Fruit fly (Drosophila melanogaster) whole organism, embryonic: ENCODE measurements around the gene CG14618.

Source experiments
- Abd-B ChIP-seq: fragments of 200-800 bp; sonication (Bioruptor generic); optimal IDR thresholded peaks from 2 replicates; lab custom pipeline; 2018; ENCODE audit warnings: missing biosample characterization, mild to moderate bottlenecking, missing genetic modification characterization, moderate library complexity
- B-H1 ChIP-seq: fragments of 200-800 bp; sonication (Bioruptor generic); IDR thresholded peaks from 3 replicates; pipeline ENCODE4 v1.3.6; 2022; ENCODE audit warnings: missing biosample characterization, missing genetic modification characterization
- Blimp-1 ChIP-seq: fragments of 200-800 bp; sonication (Bioruptor generic); optimal IDR thresholded peaks from 3 replicates; lab custom pipeline; 2018; ENCODE audit warnings: missing biosample characterization, missing genetic modification characterization, mild to moderate bottlenecking, moderate library complexity, missing genetic modification reagents
- CG10274 ChIP-seq: fragments of 200-800 bp; sonication (Bioruptor generic); optimal IDR thresholded peaks from 3 replicates; lab custom pipeline; 2017; ENCODE audit warnings: missing biosample characterization, mild to moderate bottlenecking, missing genetic modification characterization
- CG10565 ChIP-seq: fragments of 200-800 bp; sonication (Bioruptor generic); optimal IDR thresholded peaks from 3 replicates; lab custom pipeline; 2016; ENCODE audit warnings: missing biosample characterization, mild to moderate bottlenecking, missing genetic modification characterization
- CG11398 ChIP-seq: fragments of 200-800 bp; sonication (Bioruptor generic); optimal IDR thresholded peaks from 2 replicates; lab custom pipeline; 2016; ENCODE audit warnings: missing biosample characterization, missing genetic modification characterization
- CG16863 ChIP-seq: fragments of 200-800 bp; sonication (Bioruptor generic); optimal IDR thresholded peaks from 3 replicates; lab custom pipeline; 2016; ENCODE audit warnings: missing biosample characterization, missing genetic modification characterization
- CG18764 ChIP-seq: fragments of 200-800 bp; sonication (Bioruptor generic); optimal IDR thresholded peaks from 3 replicates; lab custom pipeline; 2016; ENCODE audit warnings: missing biosample characterization, missing genetic modification characterization
- CG2116 ChIP-seq: fragments of 200-800 bp; sonication (Bioruptor generic); optimal IDR thresholded peaks from 3 replicates; lab custom pipeline; 2018; ENCODE audit warnings: missing biosample characterization, mild to moderate bottlenecking, missing genetic modification characterization
- CG2199 ChIP-seq: fragments of 200-800 bp; sonication (Bioruptor generic); IDR thresholded peaks from 3 replicates; pipeline ENCODE4 v1.3.6; 2022; ENCODE audit warnings: missing biosample characterization, missing genetic modification characterization
- CG32767 ChIP-seq: fragments of 200-800 bp; sonication (Bioruptor generic); IDR thresholded peaks from 2 replicates; pipeline ENCODE4 v1.3.6; 2022; ENCODE audit warnings: missing biosample characterization, missing genetic modification characterization
- CG4854 ChIP-seq: fragments of 200-800 bp; sonication (Bioruptor generic); optimal IDR thresholded peaks from 2 replicates; lab custom pipeline; 2016; ENCODE audit warnings: missing biosample characterization, missing genetic modification characterization, inconsistent platforms
- CG6175 ChIP-seq: fragments of 200-800 bp; sonication (Bioruptor generic); IDR thresholded peaks from 3 replicates; pipeline ENCODE4 v1.3.6; 2022; ENCODE audit warnings: missing biosample characterization, missing genetic modification characterization
- CG6272 ChIP-seq: fragments of 200-800 bp; sonication (Bioruptor generic); IDR thresholded peaks from 2 replicates; pipeline ENCODE4 v1.3.6; 2022; ENCODE audit warnings: missing biosample characterization, missing genetic modification characterization
- CG7357 ChIP-seq: fragments of 200-800 bp; sonication (Bioruptor generic); IDR thresholded peaks from 3 replicates; pipeline ENCODE4 v1.3.6; 2022; ENCODE audit warnings: missing biosample characterization, missing genetic modification characterization
- CG7963 ChIP-seq: fragments of 200-800 bp; sonication (Bioruptor generic); IDR thresholded peaks from 3 replicates; pipeline ENCODE4 v1.3.6; 2022; ENCODE audit warnings: missing biosample characterization, missing genetic modification characterization; ENCODE audit not compliant: partially characterized antibody
- CG9932 ChIP-seq: fragments of 200-800 bp; sonication (Bioruptor generic); IDR thresholded peaks from 2 replicates; pipeline ENCODE4 v1.3.6; 2022; ENCODE audit warnings: missing biosample characterization, missing genetic modification characterization
- CTCF ChIP-seq: fragments of 200-800 bp; sonication (Bioruptor generic); optimal IDR thresholded peaks from 2 replicates; lab custom pipeline; 2017; ENCODE audit warnings: missing biosample characterization, mild to moderate bottlenecking, missing genetic modification characterization, moderate library complexity
- Dbx ChIP-seq: fragments of 200-800 bp; sonication (Bioruptor generic); IDR thresholded peaks from 3 replicates; pipeline ENCODE4 v1.3.6; 2022; ENCODE audit warnings: missing biosample characterization, missing genetic modification characterization
- Dll ChIP-seq: fragments of 200-800 bp; sonication (Bioruptor generic); IDR thresholded peaks from 4 replicates; pipeline ENCODE4 v1.3.6; 2022; ENCODE audit warnings: missing biosample characterization, missing genetic modification characterization; ENCODE audit not compliant: partially characterized antibody
- Fer1 ChIP-seq: fragments of 200-800 bp; sonication (Bioruptor generic); optimal IDR thresholded peaks from 2 replicates; lab custom pipeline; 2017; ENCODE audit warnings: missing biosample characterization, mild to moderate bottlenecking, missing genetic modification characterization
- H2.0 ChIP-seq: fragments of 200-800 bp; sonication (Bioruptor generic); IDR thresholded peaks from 2 replicates; pipeline ENCODE4 v1.3.6; 2022; ENCODE audit warnings: missing biosample characterization, missing genetic modification characterization
- HLH54F ChIP-seq: fragments of 200-800 bp; sonication (Bioruptor generic); optimal IDR thresholded peaks from 3 replicates; lab custom pipeline; 2016; ENCODE audit warnings: missing biosample characterization, missing genetic modification characterization
- Hey ChIP-seq: fragments of 200-800 bp; sonication (Bioruptor generic); optimal IDR thresholded peaks from 3 replicates; lab custom pipeline; 2018; ENCODE audit warnings: missing biosample characterization, mild to moderate bottlenecking, missing genetic modification characterization
- Kr ChIP-seq: fragments of 200-800 bp; sonication (Bioruptor generic); optimal IDR thresholded peaks from 2 replicates; lab custom pipeline; 2017; ENCODE audit warnings: missing biosample characterization, mild to moderate bottlenecking, missing genetic modification characterization
- Mes4 ChIP-seq: fragments of 200-800 bp; sonication (Bioruptor generic); optimal IDR thresholded peaks from 2 replicates; lab custom pipeline; 2016; ENCODE audit warnings: missing biosample characterization, missing genetic modification characterization
- Ptx1 ChIP-seq: fragments of 200-800 bp; sonication (Bioruptor generic); IDR thresholded peaks from 2 replicates; pipeline ENCODE4 v1.3.6; 2022; ENCODE audit warnings: missing biosample characterization, missing genetic modification characterization
- Stat92E ChIP-seq, 3 experiments: fragments of >200 bp in 2 of 3; fragments of 200-800 bp in 1 of 3; sonication (Bioruptor generic) in 1 of 3; optimal IDR thresholded peaks; 2 replicates each; lab custom pipeline; 2017 to 2019; ENCODE audit warnings: missing biosample characterization in 3 of 3, missing genetic modification characterization in 3 of 3, mild to moderate bottlenecking in 1 of 3, moderate library complexity in 1 of 3
- Vsx1 ChIP-seq: fragments of 200-800 bp; sonication (Bioruptor generic); optimal IDR thresholded peaks from 2 replicates; lab custom pipeline; 2017; ENCODE audit warnings: missing biosample characterization, mild to moderate bottlenecking, missing genetic modification characterization, missing genetic modification reagents
- Xrp1 ChIP-seq: fragments of 200-800 bp; sonication (Bioruptor generic); IDR thresholded peaks from 2 replicates; pipeline ENCODE4 v1.3.6; 2022; ENCODE audit warnings: missing biosample characterization, missing genetic modification characterization
- ato ChIP-seq: fragments of 200-800 bp; sonication (Bioruptor generic); IDR thresholded peaks from 2 replicates; pipeline ENCODE4 v1.3.6; 2022; ENCODE audit warnings: missing biosample characterization, missing genetic modification characterization; ENCODE audit not compliant: partially characterized antibody
- az2 ChIP-seq: fragments of 200-800 bp; sonication (Bioruptor generic); optimal IDR thresholded peaks from 3 replicates; lab custom pipeline; 2016; ENCODE audit warnings: missing biosample characterization, missing genetic modification characterization
- dan ChIP-seq: fragments of 200-800 bp; sonication (Bioruptor generic); IDR thresholded peaks from 2 replicates; pipeline ENCODE4 v1.3.6; 2022; ENCODE audit warnings: missing biosample characterization, missing genetic modification characterization
- dpn ChIP-seq, 2 experiments: fragments of 200-800 bp; sonication (Bioruptor generic); optimal IDR thresholded peaks; 3 replicates each; lab custom pipeline; 2016; ENCODE audit warnings: missing biosample characterization in 2 of 2, missing genetic modification characterization in 2 of 2
- emc ChIP-seq: fragments of 200-800 bp; sonication (Bioruptor generic); optimal IDR thresholded peaks from 2 replicates; lab custom pipeline; 2016; ENCODE audit warnings: missing biosample characterization, missing genetic modification characterization
- eve ChIP-seq, 2 experiments: fragments of >200 bp; optimal IDR thresholded peaks; 2 replicates each; lab custom pipeline; 2017; ENCODE audit warnings: missing biosample characterization in 2 of 2, missing genetic modification characterization in 2 of 2
- fd96Cb ChIP-seq: fragments of 200-800 bp; sonication (Bioruptor generic); optimal IDR thresholded peaks from 2 replicates; lab custom pipeline; 2018; ENCODE audit warnings: missing biosample characterization, mild to moderate bottlenecking, missing genetic modification characterization, moderate library complexity
- kay ChIP-seq: fragments of 200-800 bp; sonication (Bioruptor generic); optimal IDR thresholded peaks from 2 replicates; lab custom pipeline; 2016; ENCODE audit warnings: missing biosample characterization, missing genetic modification characterization
- kni ChIP-seq: fragments of 200-800 bp; sonication (Bioruptor generic); optimal IDR thresholded peaks from 3 replicates; lab custom pipeline; 2017; ENCODE audit warnings: mild to moderate bottlenecking, missing biosample characterization, missing genetic modification reagents, missing genetic modification characterization
- lov ChIP-seq, 2 experiments: fragments of 200-800 bp in 1 of 2; fragments of >200 bp in 1 of 2; sonication (Bioruptor generic) in 1 of 2; IDR thresholded peaks in 1 of 2; optimal IDR thresholded peaks in 1 of 2; 2 replicates in 1 of 2; 3 replicates in 1 of 2; pipeline versions ENCODE4 v1.3.6 to Lab custom; 2017 to 2022; ENCODE audit warnings: missing biosample characterization in 1 of 2, missing genetic modification characterization in 1 of 2
- psq ChIP-seq: fragments of 200-800 bp; sonication (Bioruptor generic); optimal IDR thresholded peaks from 2 replicates; lab custom pipeline; 2017; ENCODE audit warnings: missing biosample characterization, missing genetic modification characterization
- sima ChIP-seq: fragments of 200-800 bp; sonication (Bioruptor generic); optimal IDR thresholded peaks from 2 replicates; lab custom pipeline; 2016; ENCODE audit warnings: missing biosample characterization, missing genetic modification characterization
- slou ChIP-seq: fragments of 200-800 bp; sonication (Bioruptor generic); optimal IDR thresholded peaks from 3 replicates; lab custom pipeline; 2016; ENCODE audit warnings: missing biosample characterization, missing genetic modification characterization
- sr ChIP-seq: fragments of 200-800 bp; sonication (Bioruptor generic); IDR thresholded peaks from 3 replicates; pipeline ENCODE4 v1.3.6; 2022; ENCODE audit warnings: missing biosample characterization, missing genetic modification characterization
- tin ChIP-seq: fragments of 200-800 bp; sonication (Bioruptor generic); optimal IDR thresholded peaks from 3 replicates; lab custom pipeline; 2016; ENCODE audit warnings: missing biosample characterization, missing genetic modification characterization
- vnd ChIP-seq: fragments of 200-800 bp; sonication (Bioruptor generic); IDR thresholded peaks from 3 replicates; pipeline ENCODE4 v1.3.6; 2022; ENCODE audit warnings: missing biosample characterization, missing genetic modification characterization; ENCODE audit not compliant: partially characterized antibody
- wor ChIP-seq: fragments of 200-800 bp; sonication (Bioruptor generic); IDR thresholded peaks from 2 replicates; pipeline ENCODE4 v1.3.6; 2022; ENCODE audit warnings: missing biosample characterization, missing genetic modification characterization
- zf30C ChIP-seq: fragments of 200-800 bp; sonication (Bioruptor generic); optimal IDR thresholded peaks from 3 replicates; lab custom pipeline; 2018; ENCODE audit warnings: missing biosample characterization, mild to moderate bottlenecking, missing genetic modification characterization
- zfh1 ChIP-seq: fragments of 200-800 bp; sonication (Bioruptor generic); IDR thresholded peaks from 3 replicates; pipeline ENCODE4 v1.3.6; 2022; ENCODE audit warnings: missing biosample characterization, missing genetic modification characterization

CG14618 gene

DNA sequence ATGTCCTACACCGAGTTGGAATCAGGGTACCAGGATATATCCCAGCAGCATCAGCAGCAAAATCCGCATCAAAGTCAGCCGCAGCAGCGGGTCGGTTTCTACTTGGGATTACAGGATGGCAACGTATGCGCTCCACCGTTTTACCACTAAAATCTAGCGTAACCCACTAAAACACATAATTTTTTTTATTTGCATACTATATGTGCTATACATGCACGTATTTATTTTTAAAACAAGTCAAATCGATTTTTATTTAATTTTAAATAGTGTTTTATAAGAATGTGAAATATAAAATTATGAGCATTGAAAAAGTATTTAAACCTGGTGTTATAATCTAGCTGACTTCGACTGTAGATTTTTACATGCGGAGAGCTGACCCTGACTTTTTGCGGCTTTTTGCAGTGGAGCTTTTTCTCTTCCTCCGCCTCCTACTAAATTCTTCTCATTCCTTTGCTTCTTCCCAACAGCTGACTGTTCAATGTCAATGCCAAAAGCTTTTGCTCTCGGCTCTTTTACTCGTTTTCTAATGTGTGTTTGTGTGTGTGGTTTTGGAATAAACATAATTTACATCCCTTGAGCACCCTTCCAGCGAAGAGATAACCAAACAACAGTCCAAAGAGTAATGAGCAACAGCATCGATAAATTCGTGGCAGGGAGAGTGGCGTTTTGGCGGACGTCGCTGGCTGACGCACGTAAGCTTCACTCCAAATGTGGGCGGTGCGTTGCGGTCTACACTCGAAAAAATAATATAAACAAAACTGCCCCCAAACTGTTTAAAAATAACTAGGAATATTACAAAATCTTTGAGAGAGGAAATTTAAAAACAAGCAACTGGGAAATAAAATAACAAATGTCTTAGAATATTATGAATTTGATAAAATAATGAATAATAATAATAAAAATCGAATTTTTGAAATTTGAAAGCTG, 14.4 kb downstream of the CG14618 start (continued):
- TF ChIP-seq kni (GFP tag; lab: Kevin White, UChicago) (no peak), CG7357 (GFP tag; lab: Robert Waterston, UW) (peak; percentile 24; the same call in 1 of the 3 replicates), CTCF (GFP tag; lab: Kevin White, UChicago) (no peak), Dbx (peak; percentile 48; the same call in 2 of the 3 replicates), emc (GFP tag; lab: Kevin White, UChicago) (no peak), kay (no peak), CG9932 (GFP tag; lab: Robert Waterston, UW) (peak; percentile 38), CG32767 (no peak), fd96Cb (tag; lab: Kevin White, UChicago) (peak; percentile 52), zfh1 (GFP tag; lab: Robert Waterston, UW) (0 out of 3 replicates have a peak, but pooled peaks have one; percentile 5), Dll (no peak), CG10274 (GFP tag; lab: Kevin White, UChicago) (no peak), az2 (GFP tag; lab: Kevin White, UChicago) (no peak), CG6272 (GFP tag; lab: Robert Waterston, UW) (no peak), sima (no peak), CG18764 (no peak), lov (optimal IDR thresholded peaks at IDR 0.05; lab: Kevin White, UChicago) (no peak), lov (GFP tag; IDR thresholded peaks at IDR 0.05; lab: Robert Waterston, UW) (no peak), H2.0 (GFP tag; lab: Robert Waterston, UW) (peak; percentile 61), sr (GFP tag; lab: Robert Waterston, UW) (0 out of 3 replicates have a peak, but pooled peaks have one; percentile 58), dpn (GFP tag; optimal IDR thresholded peaks at IDR 0.05; lab: Kevin White, UChicago) (no peak), psq (GFP tag; lab: Kevin White, UChicago) (no peak), slou (GFP tag; lab: Kevin White, UChicago) (no peak), eve (GFP tag; optimal IDR thresholded peaks at IDR 0.05; lab: Kevin White, UChicago) (no peak), wor (GFP tag; lab: Robert Waterston, UW) (no peak), CG11398 (GFP tag; lab: Kevin White, UChicago) (no peak), ato (GFP tag; lab: Robert Waterston, UW) (no peak), Stat92E (GFP tag; optimal IDR thresholded peaks at IDR 0.05; lab: Kevin White, UChicago) (no peak), Fer1 (no peak), B-H1 (GFP tag; lab: Robert Waterston, UW) (peak; percentile 42; the same call in 1 of the 3 replicates), CG4854 (GFP tag; lab: Kevin White, UChicago) (no peak), HLH54F (GFP tag; lab: Kevin White, UChicago) (no peak), Hey (no peak), CG16863 (GFP tag; lab: Kevin White, UChicago) (no peak), CG10565 (no peak), vnd (no peak), Kr (GFP tag; lab: Kevin White, UChicago) (no peak), CG7963 (no peak), Abd-B (no peak), Mes4 (GFP tag; lab: Kevin White, UChicago) (no peak), Vsx1 (GFP tag; lab: Kevin White, UChicago) (no peak), zf30C (GFP tag; lab: Kevin White, UChicago) (no peak), CG2199 (GFP tag; lab: Robert Waterston, UW) (0 out of 3 replicates have a peak, but pooled peaks have one; percentile 9), CG6175 (GFP tag; lab: Robert Waterston, UW) (peak; percentile 63; the same call in 2 of the 3 replicates), dan (GFP tag; lab: Robert Waterston, UW) (no peak), CG2116 (GFP tag; lab: Kevin White, UChicago) (no peak), tin (GFP tag; lab: Kevin White, UChicago) (peak; percentile 11), Blimp-1 (GFP tag; lab: Kevin White, UChicago) (peak; percentile 33), Ptx1 (GFP tag; lab: Robert Waterston, UW) (peak; percentile 68), Xrp1 (GFP tag; lab: Robert Waterston, UW) (peak; percentile 22; the same call in 1 of the 2 replicates)
